Worm (Caenorhabditis elegans): ENCODE measurements around the gene Y53F4B.62.

DNA sequence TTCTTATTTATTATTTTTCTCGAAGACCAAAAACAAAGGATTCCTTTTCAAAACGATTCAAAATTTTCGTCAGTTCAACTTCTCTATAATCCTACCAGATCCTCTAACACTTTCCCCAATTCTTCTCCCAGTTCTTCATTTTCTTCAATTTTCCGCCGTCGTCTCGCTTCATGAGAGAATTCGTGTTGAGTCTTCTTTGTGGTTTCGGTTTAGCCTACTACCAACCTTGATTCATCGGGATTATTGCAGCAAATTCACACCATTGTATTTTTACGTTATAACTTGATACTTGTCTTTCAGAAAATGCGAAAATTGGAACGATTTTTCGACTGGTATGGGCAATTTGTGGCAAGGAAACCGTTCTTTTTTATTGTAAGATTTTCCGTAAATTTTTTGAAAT, 27.5 kb upstream of the Y53F4B.62 start, which contains the start of gene ptr-20:
- TF ChIP-seq ZK546.5 (tag; optimal IDR thresholded peaks at IDR 0.05) (no peak), snpc-4 (tag; optimal IDR thresholded peaks at IDR 0.05) (no peak), ceh-9 (tag; optimal IDR thresholded peaks at IDR 0.05) (no peak), nhr-28 (tag; optimal IDR thresholded peaks at IDR 0.05) (no peak), pqm-1 (tag; optimal IDR thresholded peaks at IDR 0.05) (no peak), aly-2 (tag; optimal IDR thresholded peaks at IDR 0.05) (no peak), lin-39 (tag; optimal IDR thresholded peaks at IDR 0.05) (no peak), nhr-12 (tag; optimal IDR thresholded peaks at IDR 0.05) (no peak)
